Fruit fly (Drosophila melanogaster) whole organism, embryonic: ENCODE data around the gene Vps29.

Experiments
- B-H1 ChIP-seq: fragments of 200-800 bp; sonication (Bioruptor generic); IDR thresholded peaks from 3 replicates; pipeline ENCODE4 v1.3.6; 2022; ENCODE audit warnings: missing biosample characterization, missing genetic modification characterization
- CG10979 ChIP-seq: fragments of 200-800 bp; sonication (Bioruptor generic); optimal IDR thresholded peaks from 2 replicates; lab custom pipeline; 2018; ENCODE audit warnings: missing biosample characterization, mild to moderate bottlenecking, missing genetic modification characterization, moderate library complexity
- CG11696 ChIP-seq: fragments of 200-800 bp; sonication (Bioruptor generic); IDR thresholded peaks from 2 replicates; pipeline ENCODE4 v1.3.6; 2022; ENCODE audit warnings: missing biosample characterization, missing genetic modification characterization
- CG12769 ChIP-seq: fragments of 200-800 bp; sonication (Bioruptor generic); optimal IDR thresholded peaks from 2 replicates; lab custom pipeline; 2019; ENCODE audit warnings: missing biosample characterization, mild to moderate bottlenecking, missing genetic modification characterization, moderate library complexity
- CG15073 ChIP-seq: fragments of 200-800 bp; sonication (Bioruptor generic); optimal IDR thresholded peaks from 2 replicates; lab custom pipeline; 2016; ENCODE audit warnings: missing biosample characterization, missing genetic modification characterization
- CG1647 ChIP-seq: fragments of 200-800 bp; sonication (Bioruptor generic); optimal IDR thresholded peaks from 3 replicates; lab custom pipeline; 2016; ENCODE audit warnings: missing biosample characterization, missing genetic modification characterization
- CG16779 ChIP-seq: fragments of 200-800 bp; sonication (Bioruptor generic); IDR thresholded peaks from 2 replicates; pipeline ENCODE4 v1.3.6; 2022; ENCODE audit warnings: missing biosample characterization, missing genetic modification characterization
- CG17328 ChIP-seq: fragments of 200-800 bp; sonication (Bioruptor generic); IDR thresholded peaks from 2 replicates; pipeline ENCODE4 v1.3.6; 2022; ENCODE audit warnings: missing biosample characterization, missing genetic modification characterization
- CG2120 ChIP-seq: fragments of 200-800 bp; sonication (Bioruptor generic); optimal IDR thresholded peaks from 3 replicates; lab custom pipeline; 2016; ENCODE audit warnings: missing biosample characterization, missing genetic modification characterization
- CG31365 ChIP-seq: fragments of 200-800 bp; sonication (Bioruptor generic); optimal IDR thresholded peaks from 2 replicates; lab custom pipeline; 2018; ENCODE audit warnings: missing biosample characterization, mild to moderate bottlenecking, missing genetic modification characterization
- CG34376 ChIP-seq: fragments of 200-800 bp; sonication (Bioruptor generic); optimal IDR thresholded peaks from 2 replicates; lab custom pipeline; 2018; ENCODE audit warnings: missing biosample characterization, mild to moderate bottlenecking, missing genetic modification characterization
- CG42726 ChIP-seq: fragments of 200-800 bp; sonication (Bioruptor generic); IDR thresholded peaks from 2 replicates; pipeline ENCODE4 v1.3.6; 2022; ENCODE audit warnings: missing biosample characterization, missing genetic modification characterization; ENCODE audit not compliant: partially characterized antibody
- CG6272 ChIP-seq: fragments of 200-800 bp; sonication (Bioruptor generic); IDR thresholded peaks from 2 replicates; pipeline ENCODE4 v1.3.6; 2022; ENCODE audit warnings: missing biosample characterization, missing genetic modification characterization
- CG7271 ChIP-seq: fragments of 200-800 bp; sonication (Bioruptor generic); optimal IDR thresholded peaks from 2 replicates; lab custom pipeline; 2018; ENCODE audit warnings: missing biosample characterization, mild to moderate bottlenecking, missing genetic modification characterization, moderate library complexity
- CG7357 ChIP-seq: fragments of 200-800 bp; sonication (Bioruptor generic); IDR thresholded peaks from 3 replicates; pipeline ENCODE4 v1.3.6; 2022; ENCODE audit warnings: missing biosample characterization, missing genetic modification characterization
- CG8281 ChIP-seq: fragments of 200-800 bp; sonication (Bioruptor generic); optimal IDR thresholded peaks from 2 replicates; lab custom pipeline; 2018; ENCODE audit warnings: missing biosample characterization, mild to moderate bottlenecking, missing genetic modification characterization, moderate library complexity
- CG9797 ChIP-seq: fragments of 200-800 bp; sonication (Bioruptor generic); optimal IDR thresholded peaks from 3 replicates; lab custom pipeline; 2018; ENCODE audit warnings: missing biosample characterization, mild to moderate bottlenecking, missing genetic modification characterization
- CG9817 ChIP-seq: fragments of 200-800 bp; sonication (Bioruptor generic); optimal IDR thresholded peaks from 2 replicates; lab custom pipeline; 2018; ENCODE audit warnings: missing biosample characterization, mild to moderate bottlenecking, missing genetic modification characterization, moderate library complexity
- D ChIP-seq, 2 experiments: fragments of 200-800 bp in 1 of 2; fragments of >200 bp in 1 of 2; sonication (Bioruptor generic) in 1 of 2; optimal IDR thresholded peaks; 2 replicates in 1 of 2; 3 replicates in 1 of 2; lab custom pipeline; 2017; ENCODE audit warnings: mild to moderate bottlenecking in 1 of 2, missing biosample characterization in 1 of 2, missing genetic modification characterization in 1 of 2, missing genetic modification reagents in 1 of 2
- Dip3 ChIP-seq: fragments of 200-800 bp; sonication (Bioruptor generic); optimal IDR thresholded peaks from 3 replicates; lab custom pipeline; 2016; ENCODE audit warnings: missing biosample characterization, missing genetic modification characterization
- Dp ChIP-seq: fragments of 200-800 bp; sonication (Bioruptor generic); optimal IDR thresholded peaks from 2 replicates; lab custom pipeline; 2018; ENCODE audit warnings: missing biosample characterization, mild to moderate bottlenecking, missing genetic modification characterization, moderate library complexity
- Elba2 ChIP-seq: fragments of 200-800 bp; sonication (Bioruptor generic); optimal IDR thresholded peaks from 3 replicates; lab custom pipeline; 2016; ENCODE audit warnings: missing biosample characterization, missing genetic modification characterization
- HLH4C ChIP-seq: fragments of 200-800 bp; sonication (Bioruptor generic); IDR thresholded peaks from 3 replicates; pipeline ENCODE4 v1.3.6; 2022; ENCODE audit warnings: missing biosample characterization, missing genetic modification characterization; ENCODE audit not compliant: partially characterized antibody
- HmgZ ChIP-seq: fragments of 200-800 bp; sonication (Bioruptor generic); optimal IDR thresholded peaks from 2 replicates; lab custom pipeline; 2018; ENCODE audit warnings: missing biosample characterization, mild to moderate bottlenecking, missing genetic modification characterization
- MESR4 ChIP-seq: fragments of 200-800 bp; sonication (Bioruptor generic); optimal IDR thresholded peaks from 2 replicates; lab custom pipeline; 2018; ENCODE audit warnings: missing biosample characterization, mild to moderate bottlenecking, missing genetic modification characterization, moderate library complexity
- Med ChIP-seq: fragments of 200-800 bp; sonication (Bioruptor generic); peaks from one replicate; lab custom pipeline; 2016; ENCODE audit warnings: missing biosample characterization, missing genetic modification characterization, mild to moderate bottlenecking, inconsistent platforms, moderate library complexity
- NC2α ChIP-seq: fragments of 200-800 bp; sonication (Bioruptor generic); optimal IDR thresholded peaks from 2 replicates; lab custom pipeline; 2016; ENCODE audit warnings: missing biosample characterization, missing genetic modification characterization
- Neu2 ChIP-seq: fragments of 200-800 bp; sonication (Bioruptor generic); optimal IDR thresholded peaks from 3 replicates; lab custom pipeline; 2016; ENCODE audit warnings: missing biosample characterization, missing genetic modification characterization, borderline replicate concordance
- Scr ChIP-seq: fragments of 200-800 bp; sonication (Bioruptor generic); IDR thresholded peaks from 2 replicates; pipeline ENCODE4 v1.3.6; 2022; ENCODE audit warnings: missing biosample characterization, missing genetic modification characterization; ENCODE audit not compliant: partially characterized antibody
- Sox102F ChIP-seq: fragments of 200-800 bp; sonication (Bioruptor generic); optimal IDR thresholded peaks from 2 replicates; lab custom pipeline; 2018; ENCODE audit warnings: missing biosample characterization, mild to moderate bottlenecking, missing genetic modification characterization, moderate library complexity
- TFAM ChIP-seq: fragments of 200-800 bp; sonication (Bioruptor generic); optimal IDR thresholded peaks from 2 replicates; lab custom pipeline; 2017; ENCODE audit warnings: missing biosample characterization, missing genetic modification characterization, inconsistent platforms
- YL-1 ChIP-seq: fragments of 200-800 bp; sonication (Bioruptor generic); optimal IDR thresholded peaks from 3 replicates; lab custom pipeline; 2017; ENCODE audit warnings: missing biosample characterization, mild to moderate bottlenecking, missing genetic modification characterization
- az2 ChIP-seq: fragments of 200-800 bp; sonication (Bioruptor generic); optimal IDR thresholded peaks from 3 replicates; lab custom pipeline; 2016; ENCODE audit warnings: missing biosample characterization, missing genetic modification characterization
- chif ChIP-seq, 2 experiments: fragments of 200-800 bp; sonication (Bioruptor generic); optimal IDR thresholded peaks; 3 replicates each; lab custom pipeline; 2016; ENCODE audit warnings: missing biosample characterization in 2 of 2, missing genetic modification characterization in 2 of 2
- crc ChIP-seq: fragments of 200-800 bp; sonication (Bioruptor generic); optimal IDR thresholded peaks from 2 replicates; lab custom pipeline; 2016; ENCODE audit warnings: missing biosample characterization, missing genetic modification characterization
- danr ChIP-seq: fragments of 200-800 bp; sonication (Bioruptor generic); IDR thresholded peaks from 2 replicates; pipeline ENCODE4 v1.3.6; 2022; ENCODE audit warnings: missing biosample characterization, missing genetic modification characterization
- dpn ChIP-seq, 2 experiments: fragments of 200-800 bp; sonication (Bioruptor generic); optimal IDR thresholded peaks; 3 replicates each; lab custom pipeline; 2016; ENCODE audit warnings: missing biosample characterization in 2 of 2, missing genetic modification characterization in 2 of 2
- eve ChIP-seq, 2 experiments: fragments of >200 bp; optimal IDR thresholded peaks; 2 replicates each; lab custom pipeline; 2017; ENCODE audit warnings: missing biosample characterization in 2 of 2, missing genetic modification characterization in 2 of 2
- eyg ChIP-seq: fragments of 200-800 bp; sonication (Bioruptor generic); optimal IDR thresholded peaks from 3 replicates; lab custom pipeline; 2016; ENCODE audit warnings: missing biosample characterization, missing genetic modification characterization
- grau ChIP-seq: fragments of 200-800 bp; optimal IDR thresholded peaks from 3 replicates; lab custom pipeline; 2019; ENCODE audit warnings: missing biosample characterization, mild to moderate bottlenecking, missing genetic modification characterization, moderate library complexity
- ham ChIP-seq: fragments of 200-800 bp; sonication (Bioruptor generic); IDR thresholded peaks from 2 replicates; pipeline ENCODE4 v1.3.6; 2022; ENCODE audit warnings: missing biosample characterization, missing genetic modification characterization
- hb ChIP-seq: fragments of 200-800 bp; sonication (Bioruptor generic); IDR thresholded peaks from 3 replicates; pipeline ENCODE4 v1.3.6; 2022; ENCODE audit warnings: missing biosample characterization, missing genetic modification characterization; ENCODE audit not compliant: partially characterized antibody
- hkb ChIP-seq, 2 experiments: fragments of 200-800 bp in 1 of 2; fragments of >200 bp in 1 of 2; sonication (Bioruptor generic) in 1 of 2; IDR thresholded peaks in 1 of 2; optimal IDR thresholded peaks in 1 of 2; 2 replicates each; pipeline versions ENCODE4 v1.3.6 to Lab custom; 2017 to 2022; ENCODE audit warnings: missing biosample characterization in 1 of 2, missing genetic modification characterization in 1 of 2
- klu ChIP-seq: fragments of 200-800 bp; sonication (Bioruptor generic); IDR thresholded peaks from 2 replicates; pipeline ENCODE4 v1.3.6; 2022; ENCODE audit warnings: missing biosample characterization, missing genetic modification characterization
- kni ChIP-seq: fragments of 200-800 bp; sonication (Bioruptor generic); optimal IDR thresholded peaks from 3 replicates; lab custom pipeline; 2017; ENCODE audit warnings: mild to moderate bottlenecking, missing biosample characterization, missing genetic modification reagents, missing genetic modification characterization
- pho ChIP-seq: fragments of 200-800 bp; sonication (Bioruptor generic); optimal IDR thresholded peaks from 2 replicates; lab custom pipeline; 2016; ENCODE audit warnings: missing biosample characterization, missing genetic modification characterization
- pita ChIP-seq: fragments of 200-800 bp; sonication (Bioruptor generic); optimal IDR thresholded peaks from 2 replicates; lab custom pipeline; 2017; ENCODE audit warnings: missing biosample characterization, mild to moderate bottlenecking, missing genetic modification characterization
- sens ChIP-seq: fragments of 200-800 bp; sonication (Bioruptor generic); peaks from one replicate; lab custom pipeline; 2016; ENCODE audit warnings: missing biosample characterization, missing genetic modification characterization

The Vps29 gene

dm6 chr2L:1108029-1108688 is 42.4 kb upstream of the Vps29 start, which contains the start of the genes PolrMT and CG14339 (continued):
- TF ChIP-seq grau (tag; lab: Kevin White, UChicago) (no peak), CG12769 (tag; lab: Kevin White, UChicago) (no peak), CG34376 (GFP tag; lab: Kevin White, UChicago) (peak; percentile 10), CG31365 (tag; lab: Kevin White, UChicago) (peak; percentile 98), kni (no peak), CG7357 (no peak), danr (GFP tag; lab: Robert Waterston, UW) (no peak), Neu2 (GFP tag; lab: Kevin White, UChicago) (peak; percentile 2), Sox102F (GFP tag; lab: Kevin White, UChicago) (peak; percentile 43), eve (GFP tag; optimal IDR thresholded peaks at IDR 0.05; lab: Kevin White, UChicago) (no peak), B-H1 (GFP tag; lab: Robert Waterston, UW) (no peak), YL-1 (GFP tag; lab: Kevin White, UChicago) (peak; percentile 95), ham (no peak), D (optimal IDR thresholded peaks at IDR 0.05; lab: Kevin White, UChicago) (no peak), D (GFP tag; optimal IDR thresholded peaks at IDR 0.05; lab: Kevin White, UChicago) (no peak), Scr (GFP tag; lab: Robert Waterston, UW) (no peak), CG8281 (tag; lab: Kevin White, UChicago) (no peak), eyg (GFP tag; lab: Kevin White, UChicago) (peak; percentile 33), sens (peak; percentile 96), CG10979 (tag; lab: Kevin White, UChicago) (peak; percentile 24), HmgZ (tag; lab: Kevin White, UChicago) (peak; percentile 78), CG1647 (GFP tag; lab: Kevin White, UChicago) (no peak), pita (GFP tag; lab: Kevin White, UChicago) (no peak), CG15073 (GFP tag; lab: Kevin White, UChicago) (no peak), hkb (optimal IDR thresholded peaks at IDR 0.05; lab: Kevin White, UChicago) (peak; percentile 45), hkb (GFP tag; IDR thresholded peaks at IDR 0.05; lab: Robert Waterston, UW) (0 out of 2 replicates have a peak, but pooled peaks have one; percentile 11), CG16779 (GFP tag; lab: Robert Waterston, UW) (no peak), klu (GFP tag; lab: Robert Waterston, UW) (no peak), CG7271 (no peak), CG9797 (peak; percentile 40), CG9817 (tag; lab: Kevin White, UChicago) (peak; percentile 25), pho (GFP tag; lab: Kevin White, UChicago) (peak; percentile 29), crc (no peak), CG17328 (0 out of 2 replicates have a peak, but pooled peaks have one; percentile 11), Dip3 (GFP tag; lab: Kevin White, UChicago) (peak; percentile 13), CG6272 (GFP tag; lab: Robert Waterston, UW) (no peak), chif (GFP tag; optimal IDR thresholded peaks at IDR 0.05; lab: Kevin White, UChicago) (peak; percentile 19 to 42), dpn (GFP tag; optimal IDR thresholded peaks at IDR 0.05; lab: Kevin White, UChicago) (peak in 1 of 2 experiments; percentile 46), hb (GFP tag; lab: Robert Waterston, UW) (no peak), CG42726 (GFP tag; lab: Robert Waterston, UW) (peak; percentile 56; the same call in 1 of the 2 replicates), TFAM (no peak), az2 (GFP tag; lab: Kevin White, UChicago) (peak; percentile 29), CG2120 (GFP tag; lab: Kevin White, UChicago) (peak; percentile 65), NC2α (GFP tag; lab: Kevin White, UChicago) (no peak), MESR4 (GFP tag; lab: Kevin White, UChicago) (peak; percentile 72), Dp (GFP tag; lab: Kevin White, UChicago) (peak; percentile 60), CG11696 (GFP tag; lab: Robert Waterston, UW) (no peak), Elba2 (peak; percentile 95), HLH4C (no peak), Med (peak; percentile 89)
